Fruit fly (Drosophila melanogaster) whole organism, embryonic: ENCODE data around the gene CG13896.

Experiments used
- Antp ChIP-seq: fragments of 200-800 bp; sonication (Bioruptor generic); optimal IDR thresholded peaks from 3 replicates; lab custom pipeline; 2016; ENCODE audit warnings: missing biosample characterization, missing genetic modification characterization
- Atf3 ChIP-seq: fragments of 200-800 bp; sonication (Bioruptor generic); optimal IDR thresholded peaks from 3 replicates; lab custom pipeline; 2016; ENCODE audit warnings: missing biosample characterization, missing genetic modification characterization
- Blimp-1 ChIP-seq: fragments of 200-800 bp; sonication (Bioruptor generic); optimal IDR thresholded peaks from 3 replicates; lab custom pipeline; 2018; ENCODE audit warnings: missing biosample characterization, missing genetic modification characterization, mild to moderate bottlenecking, moderate library complexity, missing genetic modification reagents
- CG10959 ChIP-seq: fragments of 200-800 bp; sonication (Bioruptor generic); IDR thresholded peaks from 2 replicates; pipeline ENCODE4 v1.3.6; 2022; ENCODE audit warnings: missing biosample characterization, missing genetic modification characterization
- CG11456 ChIP-seq: fragments of 200-800 bp; sonication (Bioruptor generic); IDR thresholded peaks from 3 replicates; pipeline ENCODE4 v1.3.6; 2022; ENCODE audit warnings: missing biosample characterization, missing genetic modification characterization
- CG11723 ChIP-seq: fragments of 200-800 bp; sonication (Bioruptor generic); optimal IDR thresholded peaks from 2 replicates; lab custom pipeline; 2017; ENCODE audit warnings: missing biosample characterization, mild to moderate bottlenecking, missing genetic modification characterization
- CG12744 ChIP-seq: fragments of 200-800 bp; sonication (Bioruptor generic); optimal IDR thresholded peaks from 2 replicates; lab custom pipeline; 2016; ENCODE audit warnings: missing biosample characterization, missing genetic modification characterization
- CG12769 ChIP-seq: fragments of 200-800 bp; sonication (Bioruptor generic); optimal IDR thresholded peaks from 2 replicates; lab custom pipeline; 2019; ENCODE audit warnings: missing biosample characterization, mild to moderate bottlenecking, missing genetic modification characterization, moderate library complexity
- CG15011 ChIP-seq: fragments of 200-800 bp; sonication (Bioruptor generic); optimal IDR thresholded peaks from 3 replicates; lab custom pipeline; 2018; ENCODE audit warnings: missing biosample characterization, mild to moderate bottlenecking, missing genetic modification characterization
- CG15269 ChIP-seq: fragments of 200-800 bp; sonication (Bioruptor generic); optimal IDR thresholded peaks from 2 replicates; lab custom pipeline; 2018; ENCODE audit warnings: missing biosample characterization, mild to moderate bottlenecking, missing genetic modification characterization, moderate library complexity
- CG16815 ChIP-seq: fragments of 200-800 bp; sonication (Bioruptor generic); optimal IDR thresholded peaks from 3 replicates; lab custom pipeline; 2017; ENCODE audit warnings: missing biosample characterization, mild to moderate bottlenecking, missing genetic modification characterization
- CG2116 ChIP-seq: fragments of 200-800 bp; sonication (Bioruptor generic); optimal IDR thresholded peaks from 3 replicates; lab custom pipeline; 2018; ENCODE audit warnings: missing biosample characterization, mild to moderate bottlenecking, missing genetic modification characterization
- CG30431 ChIP-seq: fragments of 200-800 bp; sonication (Bioruptor generic); optimal IDR thresholded peaks from 2 replicates; lab custom pipeline; 2017; ENCODE audit warnings: missing biosample characterization, missing genetic modification characterization
- CG31365 ChIP-seq: fragments of 200-800 bp; sonication (Bioruptor generic); optimal IDR thresholded peaks from 2 replicates; lab custom pipeline; 2018; ENCODE audit warnings: missing biosample characterization, mild to moderate bottlenecking, missing genetic modification characterization
- CG34422 ChIP-seq: fragments of 200-800 bp; sonication (Bioruptor generic); IDR thresholded peaks from 3 replicates; pipeline ENCODE4 v1.3.6; 2022; ENCODE audit warnings: missing biosample characterization, missing genetic modification characterization
- CG4328 ChIP-seq: fragments of 200-800 bp; sonication (Bioruptor generic); optimal IDR thresholded peaks from 3 replicates; lab custom pipeline; 2017; ENCODE audit warnings: missing biosample characterization, missing genetic modification reagents, missing genetic modification characterization
- CG4617 ChIP-seq: fragments of 200-800 bp; sonication (Bioruptor generic); optimal IDR thresholded peaks from 3 replicates; lab custom pipeline; 2016; ENCODE audit warnings: missing biosample characterization, missing genetic modification characterization, borderline replicate concordance
- CG6175 ChIP-seq: fragments of 200-800 bp; sonication (Bioruptor generic); IDR thresholded peaks from 3 replicates; pipeline ENCODE4 v1.3.6; 2022; ENCODE audit warnings: missing biosample characterization, missing genetic modification characterization
- CG7372 ChIP-seq: fragments of 200-800 bp; sonication (Bioruptor generic); IDR thresholded peaks from 2 replicates; pipeline ENCODE4 v1.3.6; 2022; ENCODE audit warnings: missing biosample characterization, missing genetic modification characterization
- CG7839 ChIP-seq: fragments of 200-800 bp; sonication (Bioruptor generic); optimal IDR thresholded peaks from 3 replicates; lab custom pipeline; 2018; ENCODE audit warnings: missing biosample characterization, mild to moderate bottlenecking, missing genetic modification characterization, moderate library complexity
- CG8089 ChIP-seq: fragments of 200-800 bp; sonication (Bioruptor generic); optimal IDR thresholded peaks from 3 replicates; lab custom pipeline; 2016; ENCODE audit warnings: missing biosample characterization, missing genetic modification characterization
- CG9437 ChIP-seq: fragments of 200-800 bp; sonication (Bioruptor generic); optimal IDR thresholded peaks from 2 replicates; lab custom pipeline; 2018; ENCODE audit warnings: missing biosample characterization, mild to moderate bottlenecking, missing genetic modification characterization
- D ChIP-seq, 2 experiments: fragments of 200-800 bp in 1 of 2; fragments of >200 bp in 1 of 2; sonication (Bioruptor generic) in 1 of 2; optimal IDR thresholded peaks; 2 replicates in 1 of 2; 3 replicates in 1 of 2; lab custom pipeline; 2017; ENCODE audit warnings: mild to moderate bottlenecking in 1 of 2, missing biosample characterization in 1 of 2, missing genetic modification characterization in 1 of 2, missing genetic modification reagents in 1 of 2
- Ets97D ChIP-seq: fragments of 200-800 bp; sonication (Bioruptor generic); optimal IDR thresholded peaks from 3 replicates; lab custom pipeline; 2016; ENCODE audit warnings: missing biosample characterization, missing genetic modification characterization
- Jarid2 ChIP-seq: fragments of 200-800 bp; sonication (Bioruptor generic); optimal IDR thresholded peaks from 3 replicates; lab custom pipeline; 2017; ENCODE audit warnings: mild to moderate bottlenecking, missing biosample characterization, missing genetic modification reagents, missing genetic modification characterization
- Lhr ChIP-seq: fragments of 200-800 bp; sonication (Bioruptor generic); optimal IDR thresholded peaks from 3 replicates; lab custom pipeline; 2017; ENCODE audit warnings: mild to moderate bottlenecking, missing biosample characterization, missing genetic modification reagents, missing genetic modification characterization
- MESR4 ChIP-seq: fragments of 200-800 bp; sonication (Bioruptor generic); optimal IDR thresholded peaks from 2 replicates; lab custom pipeline; 2018; ENCODE audit warnings: missing biosample characterization, mild to moderate bottlenecking, missing genetic modification characterization, moderate library complexity
- Meics ChIP-seq: fragments of 200-800 bp; sonication (Bioruptor generic); optimal IDR thresholded peaks from 2 replicates; lab custom pipeline; 2017; ENCODE audit warnings: missing biosample characterization, mild to moderate bottlenecking, missing genetic modification characterization
- Taf1 ChIP-seq: fragments of 200-800 bp; sonication (Bioruptor generic); IDR thresholded peaks from 2 replicates; pipeline ENCODE4 v1.3.6; 2022; ENCODE audit warnings: missing biosample characterization, missing genetic modification characterization
- ac ChIP-seq: fragments of 200-800 bp; sonication (Bioruptor generic); optimal IDR thresholded peaks from 3 replicates; lab custom pipeline; 2017; ENCODE audit warnings: missing biosample characterization, mild to moderate bottlenecking, missing genetic modification characterization
- aop ChIP-seq: fragments of 200-800 bp; sonication (Bioruptor generic); IDR thresholded peaks from 2 replicates; pipeline ENCODE4 v1.3.6; 2022; ENCODE audit warnings: missing biosample characterization, missing genetic modification characterization
- btn ChIP-seq: fragments of 200-800 bp; sonication (Bioruptor generic); optimal IDR thresholded peaks from 2 replicates; lab custom pipeline; 2016; ENCODE audit warnings: missing biosample characterization, missing genetic modification characterization
- chif ChIP-seq, 2 experiments: fragments of 200-800 bp; sonication (Bioruptor generic); optimal IDR thresholded peaks; 3 replicates each; lab custom pipeline; 2016; ENCODE audit warnings: missing biosample characterization in 2 of 2, missing genetic modification characterization in 2 of 2
- crp ChIP-seq, 2 experiments: fragments of 200-800 bp; sonication (Bioruptor generic); optimal IDR thresholded peaks; 2 replicates in 1 of 2; 3 replicates in 1 of 2; lab custom pipeline; 2017; ENCODE audit warnings: missing biosample characterization in 2 of 2, missing genetic modification characterization in 2 of 2, mild to moderate bottlenecking in 1 of 2, moderate library complexity in 1 of 2
- cwo ChIP-seq: fragments of 200-800 bp; sonication (Bioruptor generic); optimal IDR thresholded peaks from 3 replicates; lab custom pipeline; 2017; ENCODE audit warnings: missing biosample characterization, missing genetic modification characterization, mild to moderate bottlenecking, moderate library complexity, missing genetic modification reagents
- disco-r ChIP-seq: fragments of 200-800 bp; sonication (Bioruptor generic); optimal IDR thresholded peaks from 2 replicates; lab custom pipeline; 2016; ENCODE audit warnings: missing biosample characterization, missing genetic modification characterization
- fd3F ChIP-seq: fragments of 200-800 bp; sonication (Bioruptor generic); optimal IDR thresholded peaks from 2 replicates; lab custom pipeline; 2018; ENCODE audit warnings: missing biosample characterization, mild to moderate bottlenecking, missing genetic modification characterization, moderate library complexity
- gem ChIP-seq: fragments of 200-800 bp; sonication (Bioruptor generic); optimal IDR thresholded peaks from 2 replicates; lab custom pipeline; 2019; ENCODE audit warnings: missing biosample characterization, mild to moderate bottlenecking, missing genetic modification characterization, moderate library complexity
- hth ChIP-seq: fragments of >200 bp; optimal IDR thresholded peaks from 2 replicates; lab custom pipeline; 2017; ENCODE audit warnings: inconsistent platforms
- kah ChIP-seq: fragments of 200-800 bp; sonication (Bioruptor generic); optimal IDR thresholded peaks from 2 replicates; lab custom pipeline; 2018; ENCODE audit warnings: missing biosample characterization, mild to moderate bottlenecking, missing genetic modification characterization
- nerfin-1 ChIP-seq: fragments of 200-800 bp; sonication (Bioruptor generic); optimal IDR thresholded peaks from 3 replicates; lab custom pipeline; 2019; ENCODE audit warnings: missing biosample characterization, mild to moderate bottlenecking, missing genetic modification characterization, moderate library complexity
- org-1 ChIP-seq: fragments of 200-800 bp; sonication (Bioruptor generic); optimal IDR thresholded peaks from 2 replicates; lab custom pipeline; 2017; ENCODE audit warnings: missing biosample characterization, missing genetic modification characterization
- pros ChIP-seq: fragments of 200-800 bp; sonication (Bioruptor generic); optimal IDR thresholded peaks from 3 replicates; lab custom pipeline; 2019; ENCODE audit warnings: missing biosample characterization, mild to moderate bottlenecking, missing genetic modification characterization, moderate library complexity
- sens ChIP-seq: fragments of 200-800 bp; sonication (Bioruptor generic); peaks from one replicate; lab custom pipeline; 2016; ENCODE audit warnings: missing biosample characterization, missing genetic modification characterization
- sug ChIP-seq: fragments of 200-800 bp; optimal IDR thresholded peaks from 2 replicates; lab custom pipeline; 2019; ENCODE audit warnings: missing biosample characterization, mild to moderate bottlenecking, missing genetic modification characterization, moderate library complexity
- tna ChIP-seq: fragments of 200-800 bp; sonication (Bioruptor generic); IDR thresholded peaks from 2 replicates; pipeline ENCODE4 v1.3.6; 2022; ENCODE audit warnings: missing biosample characterization, missing genetic modification characterization; ENCODE audit not compliant: partially characterized antibody
- ttk ChIP-seq: fragments of 200-800 bp; sonication (Bioruptor generic); IDR thresholded peaks from 2 replicates; pipeline ENCODE4 v2.1.2; 2022; ENCODE audit warnings: missing biosample characterization, missing genetic modification characterization
- unc-4 ChIP-seq: fragments of 200-800 bp; sonication (Bioruptor generic); IDR thresholded peaks from 2 replicates; pipeline ENCODE4 v1.3.6; 2022; ENCODE audit warnings: missing biosample characterization, missing genetic modification characterization; ENCODE audit not compliant: partially characterized antibody

Gene CG13896

DNA sequence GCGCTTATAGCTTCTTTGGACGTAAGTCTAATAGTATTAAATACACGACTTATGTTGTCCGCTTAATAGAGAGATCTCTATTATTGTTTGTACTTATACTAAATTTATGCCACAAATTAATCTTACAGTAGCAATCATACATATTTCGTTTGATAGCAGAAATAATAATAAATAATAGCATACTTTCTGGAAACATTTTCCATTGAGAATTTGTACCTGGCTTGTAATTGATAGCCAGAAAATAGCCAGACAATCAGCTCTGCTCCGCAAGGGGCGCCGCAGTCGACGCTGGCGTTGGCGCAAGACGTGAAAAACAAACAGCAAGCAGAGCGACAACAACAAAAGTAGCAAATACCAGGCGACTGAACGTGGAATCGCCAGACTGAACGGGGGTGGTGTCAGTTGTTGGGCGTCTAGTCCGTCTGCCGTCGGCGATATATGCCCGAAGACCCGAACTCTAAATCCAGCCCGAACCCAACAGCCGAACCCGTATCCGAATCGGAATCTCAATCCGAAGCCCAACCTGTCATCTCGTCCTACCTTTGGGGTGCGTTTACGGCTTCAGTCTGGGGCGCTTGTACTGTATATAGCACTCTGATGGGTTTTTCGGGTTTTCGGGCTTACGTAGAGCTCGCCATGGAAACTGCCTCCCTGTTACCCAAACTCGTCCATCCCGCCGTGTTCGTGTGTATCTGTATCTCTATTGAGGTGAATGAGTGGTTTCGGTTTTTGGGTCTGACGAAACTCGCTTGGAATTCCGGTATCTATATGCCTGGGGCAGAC lies 12.1 kb downstream of the CG13896 start (continued):
- TF ChIP-seq CG8089 (GFP tag; lab: Kevin White, UChicago) (no peak), CG15269 (peak; percentile 40), CG12744 (no peak), chif (GFP tag; optimal IDR thresholded peaks at IDR 0.05; lab: Kevin White, UChicago) (peak; percentile 27 to 43), sens (GFP tag; lab: Kevin White, UChicago) (peak; percentile 95), CG11456 (no peak), CG4328 (GFP tag; lab: Kevin White, UChicago) (peak; percentile 24), CG11723 (GFP tag; lab: Kevin White, UChicago) (no peak), tna (no peak), gem (tag; lab: Kevin White, UChicago) (peak; percentile 75), fd3F (GFP tag; lab: Kevin White, UChicago) (peak; percentile 11), ttk (peak; percentile 36; the same call in 1 of the 2 replicates), nerfin-1 (tag; lab: Kevin White, UChicago) (peak; percentile 59), hth (no peak), CG16815 (GFP tag; lab: Kevin White, UChicago) (peak; percentile 50), kah (GFP tag; lab: Kevin White, UChicago) (no peak), unc-4 (GFP tag; lab: Robert Waterston, UW) (no peak), Atf3 (no peak), MESR4 (GFP tag; lab: Kevin White, UChicago) (no peak), CG9437 (GFP tag; lab: Kevin White, UChicago) (peak; percentile 24), CG15011 (peak; percentile 39), cwo (GFP tag; lab: Kevin White, UChicago) (no peak), CG7372 (GFP tag; lab: Robert Waterston, UW) (peak; percentile 11; the same call in 1 of the 2 replicates), CG7839 (tag; lab: Kevin White, UChicago) (peak; percentile 58), CG2116 (GFP tag; lab: Kevin White, UChicago) (no peak), ac (no peak), CG30431 (GFP tag; lab: Kevin White, UChicago) (peak; percentile 14), pros (GFP tag; lab: Kevin White, UChicago) (peak; percentile 96), CG31365 (tag; lab: Kevin White, UChicago) (no peak), CG34422 (no peak; the same call in 2 of the 3 replicates), aop (no peak), sug (tag; lab: Kevin White, UChicago) (peak; percentile 54), crp (GFP tag; optimal IDR thresholded peaks at IDR 0.05; lab: Kevin White, UChicago) (peak in 1 of 2 experiments; percentile 6), Antp (no peak), Blimp-1 (no peak), org-1 (no peak), CG12769 (tag; lab: Kevin White, UChicago) (peak; percentile 80), Lhr (GFP tag; lab: Kevin White, UChicago) (no peak), CG10959 (no peak), D (optimal IDR thresholded peaks at IDR 0.05; lab: Kevin White, UChicago) (no peak), D (GFP tag; optimal IDR thresholded peaks at IDR 0.05; lab: Kevin White, UChicago) (peak; percentile 46), Taf1 (GFP tag; lab: Robert Waterston, UW) (no peak), CG6175 (GFP tag; lab: Robert Waterston, UW) (no peak), Meics (peak; percentile 54), disco-r (no peak), btn (GFP tag; lab: Kevin White, UChicago) (no peak), Jarid2 (no peak), Ets97D (GFP tag; lab: Kevin White, UChicago) (no peak), CG4617 (GFP tag; lab: Kevin White, UChicago) (no peak)
